Worm (Caenorhabditis elegans) whole organism, mixed stage, embryonic: ENCODE results near the gene C25G4.7.

Experiments
- bed-3 ChIP-seq: fragments of 200-800 bp; sonication (Bioruptor generic); optimal IDR thresholded peaks from 3 replicates; lab custom pipeline; 2018; ENCODE audit warnings: mild to moderate bottlenecking, missing genetic modification characterization, moderate library complexity, missing compliant biosample characterization
- blmp-1 ChIP-seq: fragments of 150-350 bp; optimal IDR thresholded peaks from 2 replicates; lab custom pipeline; 2014; ENCODE audit warnings: missing biosample characterization, missing genetic modification characterization
- ceh-39 ChIP-seq: fragments of 150-350 bp; optimal IDR thresholded peaks from 2 replicates; lab custom pipeline; 2014; ENCODE audit warnings: missing biosample characterization, missing genetic modification characterization
- ceh-43 ChIP-seq: fragments of 200-800 bp; sonication (Bioruptor generic); optimal IDR thresholded peaks from 2 replicates; lab custom pipeline; 2018; ENCODE audit warnings: mild to moderate bottlenecking, missing genetic modification characterization, moderate library complexity, missing compliant biosample characterization
- ceh-83 ChIP-seq: fragments of 200-800 bp; sonication (Bioruptor generic); optimal IDR thresholded peaks from 2 replicates; lab custom pipeline; 2018; ENCODE audit warnings: mild to moderate bottlenecking, missing genetic modification characterization, missing compliant biosample characterization
- ces-1 ChIP-seq: fragments of 150-350 bp; optimal IDR thresholded peaks from 2 replicates; lab custom pipeline; 2014; ENCODE audit warnings: missing biosample characterization, missing genetic modification reagents, missing genetic modification characterization
- cnd-1 ChIP-seq: fragments of 200-800 bp; sonication (Bioruptor generic); optimal IDR thresholded peaks from 2 replicates; lab custom pipeline; 2018; ENCODE audit warnings: mild to moderate bottlenecking, missing genetic modification characterization, missing compliant biosample characterization
- elt-1 ChIP-seq: sonication (generic microtip); optimal IDR thresholded peaks from 2 replicates; lab custom pipeline; 2017; ENCODE audit warnings: missing genetic modification characterization, mild to moderate bottlenecking, missing compliant biosample characterization, antibody characterized with exemption, moderate library complexity, borderline replicate concordance; ENCODE audit not compliant: insufficient read depth
- elt-3 ChIP-seq: fragments of 150-350 bp; optimal IDR thresholded peaks from 2 replicates; lab custom pipeline; 2014; ENCODE audit warnings: missing biosample characterization, missing genetic modification characterization
- flh-1 ChIP-seq: fragments of 200-800 bp; sonication (Bioruptor generic); optimal IDR thresholded peaks from 2 replicates; lab custom pipeline; 2018; ENCODE audit warnings: mild to moderate bottlenecking, missing genetic modification characterization, moderate library complexity, missing compliant biosample characterization
- ham-2 ChIP-seq: fragments of 200-800 bp; sonication (Bioruptor generic); optimal IDR thresholded peaks from 2 replicates; lab custom pipeline; 2018; ENCODE audit warnings: mild to moderate bottlenecking, missing genetic modification characterization, missing compliant biosample characterization
- hlh-1 ChIP-seq: fragments of 150-350 bp; optimal IDR thresholded peaks from 2 replicates; lab custom pipeline; 2014; ENCODE audit warnings: missing biosample characterization, missing genetic modification reagents, missing genetic modification characterization
- lin-13 ChIP-seq: fragments of 150-350 bp; optimal IDR thresholded peaks from 2 replicates; lab custom pipeline; 2014; ENCODE audit warnings: missing biosample characterization, missing genetic modification characterization
- lin-32 ChIP-seq: fragments of 200-800 bp; sonication (Bioruptor generic); optimal IDR thresholded peaks from 2 replicates; lab custom pipeline; 2018; ENCODE audit warnings: mild to moderate bottlenecking, missing genetic modification characterization, missing compliant biosample characterization
- lsy-2 ChIP-seq: fragments of 150-350 bp; optimal IDR thresholded peaks from 2 replicates; lab custom pipeline; 2014; ENCODE audit warnings: missing biosample characterization, missing genetic modification characterization
- mab-5 ChIP-seq: fragments of 150-350 bp; optimal IDR thresholded peaks from 2 replicates; lab custom pipeline; 2014; ENCODE audit warnings: missing biosample characterization, missing genetic modification characterization
- mep-1 ChIP-seq: fragments of 150-350 bp; optimal IDR thresholded peaks from 2 replicates; lab custom pipeline; 2017; ENCODE audit warnings: missing biosample characterization, missing genetic modification reagents, missing genetic modification characterization, inconsistent platforms
- nhr-12 ChIP-seq: fragments of 150-350 bp; optimal IDR thresholded peaks from 2 replicates; lab custom pipeline; 2014; ENCODE audit warnings: missing biosample characterization, missing genetic modification characterization
- nhr-2 ChIP-seq: fragments of 150-350 bp; optimal IDR thresholded peaks from 2 replicates; lab custom pipeline; 2014; ENCODE audit warnings: missing biosample characterization, missing genetic modification characterization
- nhr-237 ChIP-seq: fragments of 150-350 bp; optimal IDR thresholded peaks from 2 replicates; lab custom pipeline; 2014; ENCODE audit warnings: missing biosample characterization, missing genetic modification characterization
- nhr-28 ChIP-seq: fragments of 150-350 bp; optimal IDR thresholded peaks from 2 replicates; lab custom pipeline; 2014; ENCODE audit warnings: missing biosample characterization, missing genetic modification characterization
- nhr-76 ChIP-seq: sonication (generic microtip); optimal IDR thresholded peaks from 2 replicates; lab custom pipeline; 2017; ENCODE audit warnings: missing biosample characterization, missing genetic modification characterization
- pha-4 ChIP-seq: fragments of 150-350 bp; optimal IDR thresholded peaks from 2 replicates; lab custom pipeline; 2018; ENCODE audit warnings: missing biosample characterization, missing genetic modification reagents, missing genetic modification characterization
- snpc-4 ChIP-seq: fragments of 150-350 bp; optimal IDR thresholded peaks from 2 replicates; lab custom pipeline; 2014; ENCODE audit warnings: missing biosample characterization, missing genetic modification characterization
- sptf-1 ChIP-seq: sonication (generic microtip); optimal IDR thresholded peaks from 2 replicates; lab custom pipeline; 2017; ENCODE audit warnings: mild to moderate bottlenecking, missing genetic modification characterization, moderate library complexity, missing compliant biosample characterization
- tbx-8 ChIP-seq: fragments of 200-800 bp; sonication (Bioruptor generic); optimal IDR thresholded peaks from 2 replicates; lab custom pipeline; 2018; ENCODE audit warnings: mild to moderate bottlenecking, missing genetic modification characterization, moderate library complexity, missing compliant biosample characterization
- unc-120 ChIP-seq: sonication (generic microtip); optimal IDR thresholded peaks from 2 replicates; lab custom pipeline; 2017; ENCODE audit warnings: missing genetic modification characterization, missing compliant biosample characterization; ENCODE audit not compliant: poor library complexity, severe bottlenecking
- unc-39 ChIP-seq: fragments of 150-350 bp; optimal IDR thresholded peaks from 2 replicates; lab custom pipeline; 2014; ENCODE audit warnings: missing biosample characterization, missing genetic modification characterization
- unc-62 ChIP-seq: fragments of 150-350 bp; optimal IDR thresholded peaks from 2 replicates; lab custom pipeline; 2014; ENCODE audit warnings: missing biosample characterization, missing genetic modification reagents, missing genetic modification characterization
- zip-8 ChIP-seq: fragments of 150-350 bp; optimal IDR thresholded peaks from 2 replicates; lab custom pipeline; 2014; ENCODE audit warnings: missing biosample characterization, missing genetic modification characterization

Gene C25G4.7

DNA sequence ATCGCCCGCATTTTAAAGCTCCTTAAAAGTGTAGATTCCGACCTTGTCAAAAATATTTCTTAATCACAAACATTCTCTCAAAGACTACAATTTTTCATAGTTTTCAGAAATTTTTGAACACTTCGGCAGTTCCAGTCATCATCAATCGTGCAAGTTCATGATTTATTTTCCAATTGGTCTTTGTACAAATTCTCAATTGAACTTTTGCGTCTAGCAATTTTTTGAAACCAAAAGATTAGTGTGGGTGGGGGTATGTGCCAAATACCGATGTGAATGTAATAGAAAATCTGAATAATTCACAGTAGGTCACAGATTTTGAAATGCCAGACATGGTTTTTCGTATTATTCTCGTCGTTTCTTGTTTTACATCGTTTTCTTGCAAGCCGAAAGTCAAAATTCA lies 18.4 kb upstream of the C25G4.7 start, which contains the start of gene clec-185:
TSS of gene clec-185 (plus strand) at position 301 of the 400 bp plus-strand sequence.
- no peak for TF ChIP-seq nhr-76 (tag; lab: Kevin White, UChicago)

DNA sequence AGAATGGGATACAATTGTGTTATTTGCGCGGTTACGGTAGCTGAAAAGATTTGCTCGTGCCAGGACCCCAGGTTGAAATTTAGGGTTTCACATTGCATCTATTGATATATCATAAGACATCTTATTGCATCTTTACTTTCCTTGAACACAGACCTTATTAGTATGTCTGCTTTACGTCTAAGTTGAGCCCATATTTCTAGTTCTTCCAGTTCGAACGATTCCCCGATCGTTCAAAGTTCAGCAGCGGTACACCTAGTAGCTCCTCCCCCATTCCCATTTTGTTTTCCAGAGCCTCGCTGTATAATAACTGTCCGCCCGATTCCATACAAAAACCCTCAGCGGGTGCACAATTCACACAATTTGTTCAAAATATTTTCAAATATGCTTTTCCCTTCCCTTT lies 15.0 kb upstream of the C25G4.7 start, which contains the start of gene C25G4.17:
TSS of gene C25G4.17 (plus strand) at position 301 of the 400 bp plus-strand sequence.
- TF ChIP-seq snpc-4 (tag; lab: Kevin White, UChicago) (no peak), lsy-2 (tag; lab: Kevin White, UChicago) (no peak), unc-62 (GFP tag; lab: Kevin White, UChicago) (no peak), lin-13 (tag; lab: Kevin White, UChicago) (no peak), ceh-43 (GFP tag; lab: Kevin White, UChicago) (no peak), nhr-12 (tag; lab: Kevin White, UChicago) (no peak), mab-5 (no peak), sptf-1 (tag; lab: Kevin White, UChicago) (no peak), lin-32 (GFP tag; lab: Kevin White, UChicago) (no peak), bed-3 (no peak), ceh-83 (no peak), hlh-1 (no peak), unc-120 (tag; lab: Kevin White, UChicago) (no peak), pha-4 (tag; lab: Kevin White, UChicago) (no peak), nhr-237 (tag; lab: Kevin White, UChicago) (no peak), nhr-28 (tag; lab: Kevin White, UChicago) (no peak), ces-1 (GFP tag; lab: Kevin White, UChicago) (no peak)

DNA sequence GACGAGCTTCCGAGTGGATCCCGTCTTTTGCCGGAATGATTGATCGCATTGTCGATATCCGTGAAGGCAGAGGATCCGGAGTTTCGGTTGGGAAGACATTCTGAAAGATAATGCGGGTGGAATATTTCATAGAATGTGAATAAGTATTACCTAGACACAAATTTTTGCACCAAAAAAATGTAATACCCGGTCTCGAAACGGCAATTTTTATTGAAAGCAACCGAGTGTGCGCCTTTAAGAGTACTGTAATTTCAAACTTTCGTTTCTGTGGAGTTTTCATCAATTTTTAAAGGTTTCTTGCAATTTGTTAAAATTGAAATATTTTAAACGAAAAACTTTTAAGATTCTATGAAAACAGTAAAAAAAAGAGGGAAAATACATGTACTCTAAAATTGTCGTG lies 12.8 kb upstream of the C25G4.7 start, which contains the start of gene C25G4.2:
TSS of gene C25G4.2 (minus strand) at position 100 of the 400 bp plus-strand sequence.
- no peak for TF ChIP-seq mab-5
- TF ChIP-seq unc-62 (GFP tag; lab: Kevin White, UChicago), result no peak
- TF ChIP-seq nhr-2 (tag; lab: Kevin White, UChicago), result no peak
- TF ChIP-seq zip-8 (tag; lab: Kevin White, UChicago), result no peak
- no peak for TF ChIP-seq elt-3 (tag; lab: Kevin White, UChicago)
- no peak for TF ChIP-seq snpc-4 (tag; lab: Kevin White, UChicago)
- TF ChIP-seq ceh-39, result no peak
- TF ChIP-seq ham-2, result no peak
- TF ChIP-seq bed-3, result no peak
- no peak for TF ChIP-seq elt-1 (tag; lab: Kevin White, UChicago)
- TF ChIP-seq cnd-1 (tag; lab: Kevin White, UChicago), result no peak
- TF ChIP-seq pha-4 (tag; lab: Kevin White, UChicago), result no peak
- TF ChIP-seq mep-1, result no peak
- no peak for TF ChIP-seq nhr-28 (tag; lab: Kevin White, UChicago)
- no peak for TF ChIP-seq ces-1 (GFP tag; lab: Kevin White, UChicago)
- no peak for TF ChIP-seq tbx-8 (GFP tag; lab: Kevin White, UChicago)
- no peak for TF ChIP-seq nhr-237 (tag; lab: Kevin White, UChicago)
- no peak for TF ChIP-seq blmp-1 (tag; lab: Kevin White, UChicago)
- TF ChIP-seq ceh-83, result no peak
- TF ChIP-seq nhr-12 (tag; lab: Kevin White, UChicago), result no peak

DNA sequence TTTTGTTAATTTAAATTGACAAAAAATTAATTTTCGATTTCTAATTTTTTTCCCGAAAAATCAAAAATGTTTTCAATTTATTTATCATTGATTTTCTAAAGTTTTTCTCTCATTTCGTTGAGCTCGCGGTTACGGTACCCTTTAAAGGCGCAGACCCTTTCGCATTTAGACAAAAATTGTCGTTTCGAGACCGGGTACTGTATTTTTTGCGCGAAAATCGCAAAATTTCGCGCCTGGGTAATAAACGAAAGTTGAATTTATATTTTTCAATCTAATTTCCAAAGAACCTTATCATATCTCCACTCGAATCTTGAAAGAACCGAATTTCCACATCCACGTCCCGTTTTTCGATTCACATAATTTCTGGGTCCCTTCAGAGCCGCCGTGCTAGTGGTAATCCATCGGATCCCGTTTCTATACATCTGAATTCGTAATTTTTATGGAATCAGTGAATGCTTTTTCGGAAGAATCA lies 11.2 kb upstream of the C25G4.7 start, which contains the start of gene C25G4.3:
TSS of gene C25G4.3 (minus strand) at position 422 of the 472 bp plus-strand sequence.
- TF ChIP-seq unc-120 (tag; lab: Kevin White, UChicago) (no peak), nhr-2 (tag; lab: Kevin White, UChicago) (no peak), nhr-12 (tag; lab: Kevin White, UChicago) (no peak), ceh-83 (no peak), unc-62 (GFP tag; lab: Kevin White, UChicago) (no peak), bed-3 (no peak), flh-1 (GFP tag; lab: Kevin White, UChicago) (no peak), unc-39 (tag; lab: Kevin White, UChicago) (no peak), sptf-1 (tag; lab: Kevin White, UChicago) (no peak), ceh-39 (no peak), cnd-1 (tag; lab: Kevin White, UChicago) (no peak), nhr-237 (tag; lab: Kevin White, UChicago) (no peak), lin-13 (tag; lab: Kevin White, UChicago) (no peak)
